Fruit fly (Drosophila melanogaster) whole organism, wandering third instar larva: Measurements from ENCODE around the gene Acat2.

Experiments used
- Abd-B ChIP-seq: fragments of >200 bp; optimal IDR thresholded peaks from 2 replicates; lab custom pipeline; 2017; ENCODE audit warnings: missing biosample characterization, missing genetic modification characterization
- CG32264 ChIP-seq: fragments of 200-800 bp; sonication (Bioruptor generic); optimal IDR thresholded peaks from 2 replicates; lab custom pipeline; 2016; ENCODE audit warnings: missing biosample characterization, missing genetic modification characterization
- CG9705 ChIP-seq: fragments of 200-800 bp; sonication (Bioruptor generic); optimal IDR thresholded peaks from 2 replicates; lab custom pipeline; 2018; ENCODE audit warnings: missing biosample characterization, mild to moderate bottlenecking, missing genetic modification characterization
- CrebA ChIP-seq: fragments of 200-800 bp; sonication (Bioruptor generic); optimal IDR thresholded peaks from 2 replicates; lab custom pipeline; 2016; ENCODE audit warnings: missing biosample characterization, mild to moderate bottlenecking, missing genetic modification characterization, borderline replicate concordance
- Dfd ChIP-seq: fragments of >200 bp; optimal IDR thresholded peaks from 2 replicates; lab custom pipeline; 2017; ENCODE audit warnings: missing biosample characterization, missing genetic modification characterization
- Dif ChIP-seq: fragments of 200-275, 200-300 bp; sonication (Bioruptor generic); optimal IDR thresholded peaks from 2 replicates; lab custom pipeline; 2018; ENCODE audit warnings: missing biosample characterization, missing genetic modification characterization; ENCODE audit not compliant: partially characterized antibody
- GATAd ChIP-seq: sonication (Bioruptor generic); optimal IDR thresholded peaks from 2 replicates; lab custom pipeline; 2016; ENCODE audit warnings: missing biosample characterization, missing genetic modification characterization
- HLH106 ChIP-seq: fragments of 200-800 bp; optimal IDR thresholded peaks from 3 replicates; lab custom pipeline; 2019; ENCODE audit warnings: missing biosample characterization, mild to moderate bottlenecking, missing genetic modification characterization, moderate library complexity
- Hnf4 ChIP-seq: fragments of 200-800 bp; sonication (Bioruptor generic); optimal IDR thresholded peaks from 2 replicates; lab custom pipeline; 2016; ENCODE audit warnings: missing biosample characterization, mild to moderate bottlenecking, missing genetic modification characterization
- Hr78 ChIP-seq: fragments of >200 bp; optimal IDR thresholded peaks from 2 replicates; lab custom pipeline; 2017; ENCODE audit warnings: missing biosample characterization, missing genetic modification characterization
- Hr83 ChIP-seq: fragments of 200-300 bp; sonication (Bioruptor generic); optimal IDR thresholded peaks from 2 replicates; lab custom pipeline; 2016; ENCODE audit warnings: missing biosample characterization, mild to moderate bottlenecking, missing genetic modification characterization, moderate library complexity; ENCODE audit not compliant: poor library complexity, severe bottlenecking
- Jra ChIP-seq: sonication (Bioruptor generic); optimal IDR thresholded peaks from 2 replicates; lab custom pipeline; 2016; ENCODE audit warnings: missing biosample characterization, missing genetic modification characterization
- Mio ChIP-seq: sonication (Bioruptor generic); optimal IDR thresholded peaks from 2 replicates; lab custom pipeline; 2016; ENCODE audit warnings: missing biosample characterization, missing genetic modification characterization
- Myc ChIP-seq: fragments of >200 bp; optimal IDR thresholded peaks from 2 replicates; lab custom pipeline; 2017
- N ChIP-seq: fragments of >200 bp; optimal IDR thresholded peaks from 2 replicates; lab custom pipeline; 2018; ENCODE audit warnings: missing biosample characterization, missing external identifiers, missing genetic modification characterization
- OdsH ChIP-seq: fragments of 200-800 bp; sonication (Bioruptor generic); optimal IDR thresholded peaks from 2 replicates; lab custom pipeline; 2016; ENCODE audit warnings: missing biosample characterization, mild to moderate bottlenecking, missing genetic modification characterization
- Rel ChIP-seq, 2 experiments: fragments of 200-800 bp; sonication (Bioruptor generic) in 1 of 2; optimal IDR thresholded peaks; 2 replicates in 1 of 2; 3 replicates in 1 of 2; lab custom pipeline; 2016 to 2019; ENCODE audit warnings: mild to moderate bottlenecking in 2 of 2, missing biosample characterization in 2 of 2, missing genetic modification characterization in 2 of 2, moderate library complexity in 1 of 2
- Sp1 ChIP-seq: fragments of 200-800 bp; sonication (Bioruptor generic); optimal IDR thresholded peaks from 3 replicates; lab custom pipeline; 2019; ENCODE audit warnings: missing biosample characterization, mild to moderate bottlenecking, missing genetic modification characterization, moderate library complexity
- Vsx2 ChIP-seq: fragments of 200-300, 225-300 bp; sonication (Bioruptor generic); optimal IDR thresholded peaks from 2 replicates; lab custom pipeline; 2018; ENCODE audit warnings: missing biosample characterization, missing genetic modification characterization; ENCODE audit not compliant: partially characterized antibody
- br ChIP-seq: fragments of 200-800 bp; sonication (Bioruptor generic); optimal IDR thresholded peaks from 2 replicates; lab custom pipeline; 2016; ENCODE audit warnings: missing biosample characterization, missing genetic modification characterization
- brk ChIP-seq: fragments of 200-800 bp; sonication (Bioruptor generic); optimal IDR thresholded peaks from 2 replicates; lab custom pipeline; 2016; ENCODE audit warnings: missing biosample characterization, mild to moderate bottlenecking, missing genetic modification characterization
- dl ChIP-seq, 2 experiments: fragments of 175-275, 200-275 bp in 1 of 2; fragments of 200-275 bp in 1 of 2; sonication (Bioruptor generic); optimal IDR thresholded peaks; lab custom pipeline; 2018; ENCODE audit warnings: mild to moderate bottlenecking in 2 of 2, missing biosample characterization in 2 of 2, missing genetic modification characterization in 2 of 2, moderate library complexity in 2 of 2; ENCODE audit not compliant: partially characterized antibody in 2 of 2, insufficient read depth in 1 of 2
- dmrt93B ChIP-seq: fragments of 200-800 bp; sonication (Bioruptor generic); optimal IDR thresholded peaks from 2 replicates; lab custom pipeline; 2018; ENCODE audit warnings: missing biosample characterization, mild to moderate bottlenecking, missing genetic modification characterization
- ey ChIP-seq: fragments of 200-800 bp; sonication (Bioruptor generic); optimal IDR thresholded peaks from 2 replicates; lab custom pipeline; 2016; ENCODE audit warnings: missing biosample characterization, missing genetic modification characterization
- foxo ChIP-seq, 2 experiments: fragments of 200-800 bp; sonication (Bioruptor generic); optimal IDR thresholded peaks; 2 replicates in 1 of 2; 3 replicates in 1 of 2; lab custom pipeline; 2016 to 2017; ENCODE audit warnings: missing biosample characterization in 2 of 2, missing genetic modification characterization in 2 of 2
- fru ChIP-seq: fragments of 200-800 bp; sonication (Bioruptor generic); optimal IDR thresholded peaks from 3 replicates; lab custom pipeline; 2016; ENCODE audit warnings: missing biosample characterization, mild to moderate bottlenecking, missing genetic modification characterization
- h ChIP-seq: fragments of 200-800 bp; sonication (Bioruptor generic); optimal IDR thresholded peaks from 3 replicates; lab custom pipeline; 2016; ENCODE audit warnings: missing biosample characterization, mild to moderate bottlenecking, missing genetic modification characterization
- jim ChIP-seq: fragments of 175-275, 200-325 bp; sonication (Bioruptor generic); optimal IDR thresholded peaks from 2 replicates; lab custom pipeline; 2016; ENCODE audit warnings: missing biosample characterization, mild to moderate bottlenecking, missing genetic modification characterization
- lola ChIP-seq: fragments of >200 bp; optimal IDR thresholded peaks from 2 replicates; lab custom pipeline; 2017; ENCODE audit warnings: missing biosample characterization, missing genetic modification characterization
- pan ChIP-seq: fragments of >200 bp; optimal IDR thresholded peaks from 2 replicates; lab custom pipeline; 2017
- psq ChIP-seq: fragments of 200-800 bp; sonication (Bioruptor generic); optimal IDR thresholded peaks from 3 replicates; lab custom pipeline; 2017; ENCODE audit warnings: missing biosample characterization, mild to moderate bottlenecking, missing genetic modification characterization, moderate library complexity
- rgr ChIP-seq: fragments of 200-800 bp; sonication (Bioruptor generic); optimal IDR thresholded peaks from 3 replicates; lab custom pipeline; 2016; ENCODE audit warnings: missing biosample characterization, mild to moderate bottlenecking, missing genetic modification characterization
- sage ChIP-seq: fragments of 200-800 bp; sonication (Bioruptor generic); optimal IDR thresholded peaks from 2 replicates; lab custom pipeline; 2016; ENCODE audit warnings: missing biosample characterization, mild to moderate bottlenecking, missing genetic modification characterization
- tai ChIP-seq: sonication (Bioruptor generic); optimal IDR thresholded peaks from 2 replicates; lab custom pipeline; 2016; ENCODE audit warnings: missing biosample characterization, missing genetic modification characterization
- usp ChIP-seq: fragments of >200 bp; optimal IDR thresholded peaks from 2 replicates; lab custom pipeline; 2017; ENCODE audit warnings: missing biosample characterization, missing genetic modification characterization
- woc ChIP-seq: sonication (Bioruptor generic); optimal IDR thresholded peaks from 2 replicates; lab custom pipeline; 2016; ENCODE audit warnings: missing biosample characterization, mild to moderate bottlenecking, missing genetic modification characterization

Gene Acat2

dm6 chr3L:1320230-1320930 lies 17.6 kb downstream of the Acat2 start:
- TF ChIP-seq usp (GFP tag; lab: Kevin White, UChicago) = no peak
- no peak for TF ChIP-seq Dif
- TF ChIP-seq Hr78 (GFP tag; lab: Kevin White, UChicago) = peak; percentile 5
- no peak for TF ChIP-seq CrebA
- peak; percentile 30 for TF ChIP-seq fru (GFP tag; lab: Kevin White, UChicago)
- no peak for TF ChIP-seq CG9705 (GFP tag; lab: Kevin White, UChicago)
- TF ChIP-seq brk = no peak
- TF ChIP-seq foxo (GFP tag; optimal IDR thresholded peaks at IDR 0.05; lab: Kevin White, UChicago) = peak in 1 of 2 experiments; percentile 55
- TF ChIP-seq ey (GFP tag; lab: Kevin White, UChicago) = peak; percentile 52
- no peak for TF ChIP-seq Dfd (GFP tag; lab: Kevin White, UChicago)
- TF ChIP-seq rgr = peak; percentile 19
- no peak for TF ChIP-seq dmrt93B (GFP tag; lab: Kevin White, UChicago)
- no peak for TF ChIP-seq Mio (GFP tag; lab: Kevin White, UChicago)
- TF ChIP-seq HLH106 (tag; lab: Kevin White, UChicago) = peak; percentile 6
- TF ChIP-seq h (GFP tag; lab: Kevin White, UChicago) = peak; percentile 39
- TF ChIP-seq br (GFP tag; lab: Kevin White, UChicago) = peak; percentile 20
- TF ChIP-seq, all 38 proteins: peak for 8

dm6 chr3L:1320931-1321556 lies 18.3 kb downstream of the Acat2 start:
- TF ChIP-seq fru (GFP tag; lab: Kevin White, UChicago) (peak; percentile 59), ey (GFP tag; lab: Kevin White, UChicago) (no peak), foxo (GFP tag; optimal IDR thresholded peaks at IDR 0.05; lab: Kevin White, UChicago) (no peak), Dif (no peak), HLH106 (tag; lab: Kevin White, UChicago) (no peak), br (GFP tag; lab: Kevin White, UChicago) (peak; percentile 62), Hnf4 (GFP tag; lab: Kevin White, UChicago) (peak; percentile 56), Abd-B (GFP tag; lab: Kevin White, UChicago) (no peak), psq (GFP tag; lab: Kevin White, UChicago) (peak; percentile 53), Jra (GFP tag; lab: Kevin White, UChicago) (peak; percentile 94), N (GFP tag; lab: Kevin White, UChicago) (no peak), lola (GFP tag; lab: Kevin White, UChicago) (no peak), GATAd (GFP tag; lab: Kevin White, UChicago) (no peak), CrebA (no peak), woc (GFP tag; lab: Kevin White, UChicago) (no peak), rgr (peak; percentile 41), jim (no peak), CG32264 (GFP tag; lab: Kevin White, UChicago) (peak; percentile 30), Sp1 (GFP tag; lab: Kevin White, UChicago) (peak; percentile 32), Rel (GFP tag; optimal IDR thresholded peaks at IDR 0.05; lab: Kevin White, UChicago) (peak; percentile 44), Rel (tag; optimal IDR thresholded peaks at IDR 0.05; lab: Kevin White, UChicago) (peak; percentile 48), sage (GFP tag; lab: Kevin White, UChicago) (peak; percentile 75), dmrt93B (GFP tag; lab: Kevin White, UChicago) (no peak), Hr83 (GFP tag; lab: Kevin White, UChicago) (peak; percentile 63), CG9705 (GFP tag; lab: Kevin White, UChicago) (no peak), OdsH (GFP tag; lab: Kevin White, UChicago) (peak; percentile 58), Hr78 (GFP tag; lab: Kevin White, UChicago) (no peak), dl (GFP tag; optimal IDR thresholded peaks at IDR 0.05; lab: Kevin White, UChicago; ENCODE audit: insufficient read depth in 1 of 2, partially characterized antibody in 2 of 2) (no peak), Myc (lab: Kevin White, UChicago) (no peak), Mio (GFP tag; lab: Kevin White, UChicago) (no peak), h (GFP tag; lab: Kevin White, UChicago) (peak; percentile 71), Vsx2 (GFP tag; lab: Kevin White, UChicago) (no peak), pan (lab: Kevin White, UChicago) (no peak), tai (GFP tag; lab: Kevin White, UChicago) (no peak), Dfd (GFP tag; lab: Kevin White, UChicago) (no peak)
